Fruit fly (Drosophila melanogaster) whole organism, pupa: ENCODE data around the gene CG8861.

ENCODE experiments used
- CG10348 ChIP-seq: fragments of 200-800 bp; sonication (Bioruptor generic); IDR thresholded peaks from 2 replicates; pipeline ENCODE4 v1.3.6; 2022; ENCODE audit warnings: missing biosample characterization, missing genetic modification characterization
- CG12605 ChIP-seq: fragments of 200-800 bp; sonication (Bioruptor generic); IDR thresholded peaks from 2 replicates; pipeline ENCODE4 v1.3.6; 2022; ENCODE audit warnings: missing biosample characterization, missing genetic modification characterization
- CG32121 ChIP-seq: fragments of 200-800 bp; sonication (Bioruptor generic); IDR thresholded peaks from 2 replicates; pipeline ENCODE4 v1.3.6; 2022; ENCODE audit warnings: missing biosample characterization, missing genetic modification characterization
- CG34367 ChIP-seq: fragments of 200-800 bp; sonication (Bioruptor generic); optimal IDR thresholded peaks from 2 replicates; lab custom pipeline; 2018; ENCODE audit warnings: missing biosample characterization, mild to moderate bottlenecking, missing genetic modification characterization
- D1 ChIP-seq: fragments of 200-800 bp; sonication (Bioruptor generic); optimal IDR thresholded peaks from 2 replicates; lab custom pipeline; 2018; ENCODE audit warnings: missing biosample characterization, mild to moderate bottlenecking, missing genetic modification characterization, moderate library complexity
- EcR ChIP-seq: fragments of 200-800 bp; sonication (Bioruptor generic); optimal IDR thresholded peaks from 3 replicates; lab custom pipeline; 2019; ENCODE audit warnings: missing biosample characterization, missing genetic modification characterization, mild to moderate bottlenecking, moderate library complexity, missing genetic modification reagents
- Pif1A ChIP-seq: fragments of 200-800 bp; sonication (Bioruptor generic); optimal IDR thresholded peaks from 3 replicates; lab custom pipeline; 2016; ENCODE audit warnings: missing biosample characterization, missing genetic modification characterization
- Pif1B ChIP-seq: fragments of 200-800 bp; sonication (Bioruptor generic); optimal IDR thresholded peaks from 3 replicates; lab custom pipeline; 2016; ENCODE audit warnings: missing biosample characterization, missing genetic modification characterization
- fd96Ca ChIP-seq: fragments of 200-800 bp; sonication (Bioruptor generic); IDR thresholded peaks from 3 replicates; pipeline ENCODE4 v1.3.6; 2022; ENCODE audit warnings: missing biosample characterization, missing genetic modification characterization
- gl ChIP-seq: fragments of 200-800 bp; sonication (Bioruptor generic); optimal IDR thresholded peaks from 2 replicates; lab custom pipeline; 2018; ENCODE audit warnings: missing biosample characterization, mild to moderate bottlenecking, missing genetic modification characterization

dm6 chr3R:9258252-9259225 is 69.8 kb downstream of the CG8861 start, which contains the start of the genes Ibf2 and Ibf1:
- no peak for TF ChIP-seq CG34367
- no peak for TF ChIP-seq Pif1B (GFP tag; lab: Kevin White, UChicago)
- TF ChIP-seq CG10348 (GFP tag; lab: Robert Waterston, UW), result no peak
- TF ChIP-seq gl (tag; lab: Kevin White, UChicago), result no peak
- TF ChIP-seq D1 (tag; lab: Kevin White, UChicago), result no peak
- no peak for TF ChIP-seq CG32121 (GFP tag; lab: Robert Waterston, UW)
- TF ChIP-seq Pif1A (GFP tag; lab: Kevin White, UChicago), result no peak
- no peak for TF ChIP-seq EcR
- TF ChIP-seq CG12605, result no peak
- no peak for TF ChIP-seq fd96Ca (GFP tag; lab: Robert Waterston, UW)
